Fruit fly (Drosophila melanogaster) whole organism, pupa: ENCODE data around the gene CG43133.

Source experiments
- CG12605 ChIP-seq: fragments of 200-800 bp; sonication (Bioruptor generic); IDR thresholded peaks from 2 replicates; pipeline ENCODE4 v1.3.6; 2022; ENCODE audit warnings: missing biosample characterization, missing genetic modification characterization
- CG13204 ChIP-seq: fragments of 200-800 bp; sonication (Bioruptor generic); optimal IDR thresholded peaks from 2 replicates; lab custom pipeline; 2018; ENCODE audit warnings: missing biosample characterization, mild to moderate bottlenecking, missing genetic modification characterization, moderate library complexity
- CG14655 ChIP-seq: fragments of 200-800 bp; sonication (Bioruptor generic); optimal IDR thresholded peaks from 3 replicates; lab custom pipeline; 2017; ENCODE audit warnings: mild to moderate bottlenecking, missing biosample characterization, missing genetic modification reagents, missing genetic modification characterization
- CG8159 ChIP-seq: fragments of 200-800 bp; sonication (Bioruptor generic); optimal IDR thresholded peaks from 3 replicates; lab custom pipeline; 2018; ENCODE audit warnings: missing biosample characterization, mild to moderate bottlenecking, missing genetic modification characterization, moderate library complexity
- D1 ChIP-seq: fragments of 200-800 bp; sonication (Bioruptor generic); optimal IDR thresholded peaks from 2 replicates; lab custom pipeline; 2018; ENCODE audit warnings: missing biosample characterization, mild to moderate bottlenecking, missing genetic modification characterization, moderate library complexity
- EcR ChIP-seq: fragments of 200-800 bp; sonication (Bioruptor generic); optimal IDR thresholded peaks from 3 replicates; lab custom pipeline; 2019; ENCODE audit warnings: missing biosample characterization, missing genetic modification characterization, mild to moderate bottlenecking, moderate library complexity, missing genetic modification reagents
- Pif1B ChIP-seq: fragments of 200-800 bp; sonication (Bioruptor generic); optimal IDR thresholded peaks from 3 replicates; lab custom pipeline; 2016; ENCODE audit warnings: missing biosample characterization, missing genetic modification characterization
- gl ChIP-seq: fragments of 200-800 bp; sonication (Bioruptor generic); optimal IDR thresholded peaks from 2 replicates; lab custom pipeline; 2018; ENCODE audit warnings: missing biosample characterization, mild to moderate bottlenecking, missing genetic modification characterization

dm6 chrX:18149292-18149691, 19.3 kb upstream of the CG43133 start:
- no peak for TF ChIP-seq D1 (tag; lab: Kevin White, UChicago)
- TF ChIP-seq Pif1B (GFP tag; lab: Kevin White, UChicago), result no peak
- no peak for TF ChIP-seq CG8159
- TF ChIP-seq gl (tag; lab: Kevin White, UChicago), result no peak
- no peak for TF ChIP-seq EcR (GFP tag; lab: Kevin White, UChicago)
- no peak for TF ChIP-seq CG12605
- TF ChIP-seq CG14655 (GFP tag; lab: Kevin White, UChicago), result no peak
- TF ChIP-seq CG13204 (GFP tag; lab: Kevin White, UChicago), result no peak
